Worm (Caenorhabditis elegans) whole organism, L4/young adult: ENCODE measurements around the gene M110.7.

Source experiments
- dao-5 ChIP-seq: sonication (generic microtip); optimal IDR thresholded peaks from 2 replicates; lab custom pipeline; 2016; ENCODE audit warnings: missing genotype, missing genetic modification characterization, moderate library complexity, missing compliant biosample characterization
- him-1 ChIP-seq: sonication (generic microtip); optimal IDR thresholded peaks from 2 replicates; lab custom pipeline; 2016; ENCODE audit warnings: missing genotype, missing genetic modification reagents, missing genetic modification characterization, missing compliant biosample characterization

DNA sequence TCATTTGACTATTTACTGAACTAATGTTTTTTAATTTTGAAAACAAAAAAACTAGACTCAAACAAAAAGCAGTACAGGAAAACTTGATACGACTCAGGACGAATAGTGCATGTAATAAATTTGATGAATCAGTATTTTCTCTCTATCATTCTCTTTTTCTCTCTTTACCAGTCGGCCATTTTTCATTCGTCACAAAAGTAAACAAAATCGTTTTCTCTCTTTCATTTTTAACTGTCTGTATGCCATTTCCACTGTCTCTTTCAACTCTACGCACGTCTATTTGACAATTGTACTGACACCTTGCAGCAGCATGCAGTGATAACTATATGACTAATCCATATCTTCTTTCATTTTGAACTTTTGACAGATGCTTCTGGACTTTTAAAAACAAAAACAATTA is 16.2 kb downstream of the M110.7 start, which contains the start of the genes F35C11.2 and F35C11.4:
- TF ChIP-seq him-1 (tag; lab: Kevin White, UChicago), result no peak
- TF ChIP-seq dao-5 (tag; lab: Kevin White, UChicago), result no peak
